Fruit fly (Drosophila melanogaster) whole organism, prepupa: ENCODE data around the gene CG14322.
A peak's percentile ranks its signal among the peaks of the same experiment; 100 is the strongest.

Source experiments
- CG10631 ChIP-seq: fragments of 200-800 bp; sonication (Bioruptor generic); optimal IDR thresholded peaks from 2 replicates; lab custom pipeline; 2016; ENCODE audit warnings: missing biosample characterization, missing genetic modification characterization
- CG11294 ChIP-seq: fragments of 200-800 bp; sonication (Bioruptor generic); IDR thresholded peaks from 2 replicates; pipeline ENCODE4 v1.3.6; 2022; ENCODE audit warnings: missing biosample characterization, missing genetic modification characterization
- CG11902 ChIP-seq: fragments of 200-800 bp; sonication (Bioruptor generic); optimal IDR thresholded peaks from 3 replicates; lab custom pipeline; 2016; ENCODE audit warnings: missing biosample characterization, missing genetic modification characterization
- CG1621 ChIP-seq: fragments of 200-800 bp; sonication (Bioruptor generic); optimal IDR thresholded peaks from 3 replicates; lab custom pipeline; 2018; ENCODE audit warnings: missing biosample characterization, mild to moderate bottlenecking, missing genetic modification characterization
- CG32006 ChIP-seq: fragments of 200-800 bp; sonication (Bioruptor generic); optimal IDR thresholded peaks from 3 replicates; lab custom pipeline; 2017; ENCODE audit warnings: missing biosample characterization, mild to moderate bottlenecking, missing genetic modification characterization
- CG3919 ChIP-seq: fragments of 200-800 bp; sonication (Bioruptor generic); optimal IDR thresholded peaks from 3 replicates; lab custom pipeline; 2016; ENCODE audit warnings: missing biosample characterization, missing genetic modification characterization
- CG4318 ChIP-seq: fragments of 200-800 bp; sonication (Bioruptor generic); optimal IDR thresholded peaks from 3 replicates; lab custom pipeline; 2017; ENCODE audit warnings: missing biosample characterization, mild to moderate bottlenecking, missing genetic modification characterization
- CG6163 ChIP-seq: fragments of 200-800 bp; sonication (Bioruptor generic); IDR thresholded peaks from 3 replicates; pipeline ENCODE4 v1.3.6; 2022; ENCODE audit warnings: missing biosample characterization, missing genetic modification characterization
- CG6792 ChIP-seq: fragments of 200-800 bp; sonication (Bioruptor generic); optimal IDR thresholded peaks from 3 replicates; lab custom pipeline; 2016; ENCODE audit warnings: missing biosample characterization, missing genetic modification characterization
- CG6808 ChIP-seq: fragments of 200-800 bp; sonication (Bioruptor generic); optimal IDR thresholded peaks from 3 replicates; lab custom pipeline; 2017; ENCODE audit warnings: missing biosample characterization, missing genetic modification characterization, mild to moderate bottlenecking, moderate library complexity, missing genetic modification reagents
- CG6854 ChIP-seq: fragments of 200-800 bp; sonication (Bioruptor generic); optimal IDR thresholded peaks from 2 replicates; lab custom pipeline; 2017; ENCODE audit warnings: missing biosample characterization, mild to moderate bottlenecking, missing genetic modification characterization
- CG7368 ChIP-seq: fragments of 200-800 bp; sonication (Bioruptor generic); optimal IDR thresholded peaks from 3 replicates; lab custom pipeline; 2016; ENCODE audit warnings: missing biosample characterization, missing genetic modification characterization
- CG8119 ChIP-seq: fragments of 200-800 bp; sonication (Bioruptor generic); IDR thresholded peaks from 3 replicates; pipeline ENCODE4 v1.3.6; 2022; ENCODE audit warnings: missing biosample characterization, missing genetic modification characterization
- CG8319 ChIP-seq: fragments of 200-800 bp; sonication (Bioruptor generic); optimal IDR thresholded peaks from 3 replicates; lab custom pipeline; 2016; ENCODE audit warnings: missing biosample characterization, missing genetic modification characterization
- CG9139 ChIP-seq: fragments of 200-800 bp; sonication (Bioruptor generic); optimal IDR thresholded peaks from 3 replicates; lab custom pipeline; 2017; ENCODE audit warnings: missing biosample characterization, mild to moderate bottlenecking, missing genetic modification characterization
- Eip75B ChIP-seq: fragments of 200-800 bp; sonication (Bioruptor generic); optimal IDR thresholded peaks from 3 replicates; lab custom pipeline; 2016; ENCODE audit warnings: missing biosample characterization, missing genetic modification characterization
- Eip78C ChIP-seq: fragments of 200-800 bp; sonication (Bioruptor generic); peaks from one replicate; lab custom pipeline; 2016; ENCODE audit warnings: missing biosample characterization, missing genetic modification characterization
- Ets21C ChIP-seq: fragments of 200-800 bp; sonication (Bioruptor generic); optimal IDR thresholded peaks from 3 replicates; lab custom pipeline; 2016; ENCODE audit warnings: missing biosample characterization, missing genetic modification characterization
- Ets96B ChIP-seq: fragments of 200-800 bp; optimal IDR thresholded peaks from 2 replicates; lab custom pipeline; 2019; ENCODE audit warnings: missing biosample characterization, mild to moderate bottlenecking, missing genetic modification characterization, moderate library complexity
- Gug ChIP-seq: fragments of 200-800 bp; sonication (Bioruptor generic); IDR thresholded peaks from 2 replicates; pipeline ENCODE4 v1.3.6; 2022; ENCODE audit warnings: missing biosample characterization, missing genetic modification characterization
- Smox ChIP-seq: fragments of 200-800 bp; sonication (Bioruptor generic); optimal IDR thresholded peaks from 3 replicates; lab custom pipeline; 2016; ENCODE audit warnings: missing biosample characterization, missing genetic modification characterization
- Sox102F ChIP-seq: fragments of 200-800 bp; sonication (Bioruptor generic); optimal IDR thresholded peaks from 2 replicates; lab custom pipeline; 2016; ENCODE audit warnings: missing biosample characterization, mild to moderate bottlenecking, missing genetic modification characterization
- Sox14 ChIP-seq: fragments of 200-800 bp; sonication (Bioruptor generic); optimal IDR thresholded peaks from 3 replicates; lab custom pipeline; 2016; ENCODE audit warnings: missing biosample characterization, missing genetic modification characterization
- Sox15 ChIP-seq: fragments of 200-800 bp; sonication (Bioruptor generic); optimal IDR thresholded peaks from 3 replicates; lab custom pipeline; 2016; ENCODE audit warnings: missing biosample characterization, missing genetic modification characterization
- achi ChIP-seq: fragments of 200-800 bp; sonication (Bioruptor generic); optimal IDR thresholded peaks from 3 replicates; lab custom pipeline; 2016; ENCODE audit warnings: missing biosample characterization, missing genetic modification characterization
- acj6 ChIP-seq: fragments of 200-800 bp; sonication (Bioruptor generic); optimal IDR thresholded peaks from 3 replicates; lab custom pipeline; 2016; ENCODE audit warnings: missing biosample characterization, missing genetic modification characterization
- cyc ChIP-seq: fragments of 200-800 bp; sonication (Bioruptor generic); optimal IDR thresholded peaks from 3 replicates; lab custom pipeline; 2016; ENCODE audit warnings: missing biosample characterization, missing genetic modification characterization
- dsx ChIP-seq: fragments of 200-800 bp; optimal IDR thresholded peaks from 3 replicates; lab custom pipeline; 2019; ENCODE audit warnings: missing biosample characterization, mild to moderate bottlenecking, missing genetic modification characterization, moderate library complexity; ENCODE audit not compliant: poor library complexity, severe bottlenecking
- eg ChIP-seq: fragments of 200-800 bp; sonication (Bioruptor generic); IDR thresholded peaks from 3 replicates; pipeline ENCODE4 v1.3.6; 2022; ENCODE audit warnings: missing biosample characterization, missing genetic modification characterization
- esn ChIP-seq: fragments of 200-800 bp; sonication (Bioruptor generic); optimal IDR thresholded peaks from 2 replicates; lab custom pipeline; 2016; ENCODE audit warnings: missing biosample characterization, mild to moderate bottlenecking, missing genetic modification characterization, moderate library complexity
- fkh ChIP-seq: fragments of 200-800 bp; sonication (Bioruptor generic); optimal IDR thresholded peaks from 3 replicates; lab custom pipeline; 2017; ENCODE audit warnings: missing biosample characterization, mild to moderate bottlenecking, missing genetic modification characterization, moderate library complexity
- lz ChIP-seq: fragments of 200-800 bp; sonication (Bioruptor generic); optimal IDR thresholded peaks from 3 replicates; lab custom pipeline; 2016; ENCODE audit warnings: missing biosample characterization, missing genetic modification characterization
- pdm3 ChIP-seq: fragments of 200-800 bp; sonication (Bioruptor generic); optimal IDR thresholded peaks from 3 replicates; lab custom pipeline; 2016; ENCODE audit warnings: missing biosample characterization, missing genetic modification characterization
- salr ChIP-seq, 2 experiments: fragments of 200-800 bp; sonication (Bioruptor generic); optimal IDR thresholded peaks; 3 replicates each; lab custom pipeline; 2016 to 2018; ENCODE audit warnings: missing biosample characterization in 2 of 2, missing genetic modification characterization in 2 of 2, mild to moderate bottlenecking in 1 of 2
- spab ChIP-seq: fragments of 200-800 bp; sonication (Bioruptor generic); optimal IDR thresholded peaks from 2 replicates; lab custom pipeline; 2017; ENCODE audit warnings: missing biosample characterization, mild to moderate bottlenecking, missing genetic modification characterization, missing genetic modification reagents
- ss ChIP-seq, 2 experiments: fragments of 200-800 bp; sonication (Bioruptor generic); optimal IDR thresholded peaks; 2 replicates in 1 of 2; 3 replicates in 1 of 2; lab custom pipeline; 2017 to 2018; ENCODE audit warnings: mild to moderate bottlenecking in 2 of 2, missing biosample characterization in 2 of 2, missing genetic modification characterization in 2 of 2, moderate library complexity in 1 of 2
- svp ChIP-seq: fragments of 200-800 bp; sonication (Bioruptor generic); peaks from one replicate; lab custom pipeline; 2016; ENCODE audit warnings: missing biosample characterization, missing genetic modification characterization
- vri ChIP-seq: fragments of 200-800 bp; sonication (Bioruptor generic); optimal IDR thresholded peaks from 3 replicates; lab custom pipeline; 2016; ENCODE audit warnings: missing biosample characterization, mild to moderate bottlenecking, missing genetic modification characterization

CG14322 gene

DNA sequence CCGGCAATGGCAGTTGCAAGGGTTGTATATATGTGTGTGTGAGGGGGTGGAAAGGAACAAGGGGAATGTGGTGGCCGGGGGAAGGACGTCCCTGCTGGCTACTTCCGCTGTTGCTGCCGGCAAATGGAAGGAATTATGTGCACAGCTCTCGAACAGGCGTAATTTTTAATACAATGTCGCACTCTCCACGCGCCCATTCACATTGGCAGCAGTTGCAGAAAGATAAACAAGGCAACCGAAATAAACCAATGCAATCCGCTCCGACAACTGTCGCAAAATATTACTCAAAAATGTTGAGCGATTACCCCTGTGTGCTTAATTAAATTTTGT lies 64.1 kb downstream of the CG14322 start:
- no peak for TF ChIP-seq CG32006 (GFP tag; lab: Kevin White, UChicago)
- TF ChIP-seq CG4318 (GFP tag; lab: Kevin White, UChicago): no peak
- no peak for TF ChIP-seq lz
- no peak for TF ChIP-seq Smox (GFP tag; lab: Kevin White, UChicago)
- TF ChIP-seq CG6808 (GFP tag; lab: Kevin White, UChicago): no peak
- TF ChIP-seq spab (GFP tag; lab: Kevin White, UChicago): no peak
- TF ChIP-seq CG11294: no peak
- peak; percentile 52 for TF ChIP-seq dsx (GFP tag; lab: Kevin White, UChicago)

DNA sequence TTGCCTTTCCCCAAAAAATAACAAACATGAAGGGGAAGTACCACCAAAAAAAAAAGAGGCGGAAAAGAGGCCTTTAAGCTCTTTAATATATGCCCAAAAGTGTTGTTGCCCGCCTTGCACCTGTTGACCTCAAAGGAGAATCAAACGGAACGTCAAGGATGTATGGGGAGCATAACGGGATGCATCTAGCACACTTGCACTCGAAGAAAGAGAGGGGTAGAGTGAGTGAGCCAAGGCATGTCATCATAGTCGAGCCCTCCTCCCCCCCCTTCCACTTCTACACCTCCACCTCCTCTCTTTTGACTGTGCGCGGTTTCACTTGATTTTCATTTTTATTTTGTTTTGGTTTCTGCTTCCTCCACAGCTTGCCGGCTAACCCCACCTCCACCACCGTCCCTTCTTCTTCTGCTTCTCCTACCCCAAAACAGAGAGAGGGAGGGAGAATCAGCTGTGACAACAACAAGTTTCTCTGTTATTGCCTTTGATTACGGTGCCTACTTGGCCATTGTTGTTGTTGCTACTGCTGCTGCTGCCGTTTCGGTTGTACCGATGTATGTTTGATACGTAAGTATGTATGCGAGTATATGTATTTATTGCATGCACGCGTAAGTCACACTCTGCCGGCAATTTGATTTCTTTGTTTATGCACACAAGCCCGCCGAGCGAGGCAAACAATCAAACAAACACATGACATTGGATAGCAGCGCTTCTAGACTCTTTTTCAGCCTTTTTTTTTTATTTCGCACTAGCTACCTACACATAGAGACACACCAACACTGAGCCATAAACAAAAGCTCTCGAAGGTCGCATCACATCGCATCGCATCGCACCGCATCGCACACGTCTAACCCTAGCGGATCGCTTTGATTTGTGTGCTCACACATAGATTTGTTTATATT lies 65.4 kb downstream of the CG14322 start:
- TF ChIP-seq CG10631 (GFP tag; lab: Kevin White, UChicago) (no peak), acj6 (no peak), vri (GFP tag; lab: Kevin White, UChicago) (peak; percentile 63), Ets21C (GFP tag; lab: Kevin White, UChicago) (no peak), CG6163 (0 out of 3 replicates have a peak, but pooled peaks have one; percentile 12), CG6808 (GFP tag; lab: Kevin White, UChicago) (no peak), CG8319 (GFP tag; lab: Kevin White, UChicago) (no peak), svp (GFP tag; lab: Kevin White, UChicago) (peak; percentile 83), CG8119 (GFP tag; lab: Robert Waterston, UW) (0 out of 3 replicates have a peak, but pooled peaks have one; percentile 17), pdm3 (no peak), Sox14 (GFP tag; lab: Kevin White, UChicago) (peak; percentile 57), CG11294 (no peak), Eip78C (GFP tag; lab: Kevin White, UChicago) (peak; percentile 53), Eip75B (peak; percentile 20), CG7368 (GFP tag; lab: Kevin White, UChicago) (no peak), ss (GFP tag; optimal IDR thresholded peaks at IDR 0.05; lab: Kevin White, UChicago) (peak; percentile 7 to 44), Sox102F (GFP tag; lab: Kevin White, UChicago) (peak; percentile 7), esn (GFP tag; lab: Kevin White, UChicago) (peak; percentile 9), CG3919 (GFP tag; lab: Kevin White, UChicago) (no peak), eg (peak; percentile 42; the same call in 1 of the 3 replicates), Sox15 (GFP tag; lab: Kevin White, UChicago) (no peak), dsx (GFP tag; lab: Kevin White, UChicago) (peak; percentile 27), Ets96B (tag; lab: Kevin White, UChicago) (no peak), fkh (GFP tag; lab: Kevin White, UChicago) (peak; percentile 71)

DNA sequence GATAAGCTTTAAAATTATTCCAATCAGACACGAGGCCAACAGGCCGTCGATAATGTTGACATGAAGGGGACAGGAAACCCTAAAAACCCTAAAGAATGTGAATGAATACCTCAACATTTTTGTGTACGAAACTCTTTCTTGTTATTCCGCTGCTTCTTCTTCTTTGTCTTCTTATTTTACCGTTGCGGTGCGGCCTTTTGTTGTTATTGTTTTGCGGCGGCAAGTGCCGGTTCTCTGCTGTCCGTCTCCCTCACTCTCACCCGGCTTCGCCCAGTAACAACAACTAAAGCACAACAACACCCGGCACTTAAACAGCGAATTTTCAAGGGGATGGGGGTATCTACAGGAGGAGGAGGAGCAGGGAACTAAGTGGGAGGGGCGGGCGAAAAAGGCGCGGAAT lies 66.9 kb downstream of the CG14322 start:
- peak; percentile 8 for TF ChIP-seq CG6854 (GFP tag; lab: Kevin White, UChicago)
- TF ChIP-seq svp (GFP tag; lab: Kevin White, UChicago): peak; percentile 71
- no peak for TF ChIP-seq CG6163
- no peak for TF ChIP-seq achi (GFP tag; lab: Kevin White, UChicago)
- TF ChIP-seq CG1621 (tag; lab: Kevin White, UChicago): peak; percentile 1
- no peak for TF ChIP-seq Ets21C (GFP tag; lab: Kevin White, UChicago)
- TF ChIP-seq dsx (GFP tag; lab: Kevin White, UChicago): peak; percentile 35

DNA sequence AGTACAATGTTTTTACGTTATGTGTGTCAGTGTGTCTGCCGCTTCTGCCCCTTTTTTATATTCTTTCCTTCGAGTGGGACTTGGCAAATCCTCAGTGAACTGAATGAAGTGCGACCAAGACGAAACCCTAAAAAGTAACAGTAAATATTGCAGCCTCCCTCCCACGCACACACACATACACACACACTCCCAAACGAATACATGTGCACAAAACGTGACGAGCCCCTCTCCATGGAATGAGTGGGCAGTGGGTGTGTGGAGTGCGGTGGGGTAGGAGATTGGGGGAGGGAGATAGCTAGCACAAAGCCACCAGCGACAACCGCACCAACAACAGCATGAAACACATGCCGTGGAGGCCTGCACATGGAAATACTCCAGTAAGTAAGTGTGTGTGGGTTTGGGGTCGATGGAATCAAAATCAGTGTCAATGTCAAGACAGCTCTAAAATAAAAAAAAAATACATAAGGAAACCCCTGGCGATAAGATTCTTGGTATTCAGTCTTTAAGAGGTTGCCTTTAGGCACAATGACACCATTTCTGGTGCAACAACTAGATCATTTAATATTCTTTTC lies 67.4 kb downstream of the CG14322 start:
- TF ChIP-seq Sox102F (GFP tag; lab: Kevin White, UChicago) (no peak), ss (GFP tag; optimal IDR thresholded peaks at IDR 0.05; lab: Kevin White, UChicago) (peak in 1 of 2 experiments; percentile 32), salr (GFP tag; optimal IDR thresholded peaks at IDR 0.05; lab: Kevin White, UChicago) (peak in 1 of 2 experiments; percentile 12), Sox14 (GFP tag; lab: Kevin White, UChicago) (peak; percentile 43), Sox15 (GFP tag; lab: Kevin White, UChicago) (no peak), dsx (GFP tag; lab: Kevin White, UChicago) (peak; percentile 16), CG6163 (0 out of 3 replicates have a peak, but pooled peaks have one; percentile 33), CG11902 (GFP tag; lab: Kevin White, UChicago) (no peak), Gug (GFP tag; lab: Robert Waterston, UW) (no peak), cyc (GFP tag; lab: Kevin White, UChicago) (no peak), Eip75B (peak; percentile 40), vri (GFP tag; lab: Kevin White, UChicago) (peak; percentile 25), CG9139 (GFP tag; lab: Kevin White, UChicago) (peak; percentile 0), lz (no peak), CG6792 (no peak), svp (GFP tag; lab: Kevin White, UChicago) (peak; percentile 90)
